Fruit fly (Drosophila melanogaster): ENCODE measurements around the gene CG5762.

The CG5762 gene

DNA sequence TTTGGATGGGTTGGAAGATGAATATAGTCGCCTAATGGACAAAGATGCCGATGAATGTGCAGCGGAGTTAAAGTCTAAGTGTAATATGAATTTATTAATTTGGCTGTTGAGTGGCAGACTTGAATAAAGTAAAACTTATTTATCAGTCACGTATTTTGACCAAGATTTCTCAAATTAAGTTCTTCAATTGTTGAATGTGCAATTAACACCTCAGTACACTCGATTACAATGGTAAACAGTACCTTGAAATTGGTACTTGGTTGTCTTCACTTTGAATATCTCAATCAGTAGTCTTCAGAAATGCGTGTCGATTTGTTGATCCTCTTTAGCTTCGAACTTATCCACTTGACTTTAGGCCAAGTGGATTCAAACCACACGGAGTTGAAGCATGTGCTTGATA, 7.8 kb upstream of the CG5762 start, which contains the start of gene CG13614:
Gene CG13614 (plus strand): TSS at position 301 of the 400 bp plus-strand sequence.
- TF ChIP-seq Mnt (GFP tag; optimal IDR thresholded peaks at IDR 0.05) (no peak), ovo (GFP tag; optimal IDR thresholded peaks at IDR 0.05) (no peak), cic (GFP tag; optimal IDR thresholded peaks at IDR 0.05) (no peak), CG12768 (GFP tag; optimal IDR thresholded peaks at IDR 0.05) (no peak)

DNA sequence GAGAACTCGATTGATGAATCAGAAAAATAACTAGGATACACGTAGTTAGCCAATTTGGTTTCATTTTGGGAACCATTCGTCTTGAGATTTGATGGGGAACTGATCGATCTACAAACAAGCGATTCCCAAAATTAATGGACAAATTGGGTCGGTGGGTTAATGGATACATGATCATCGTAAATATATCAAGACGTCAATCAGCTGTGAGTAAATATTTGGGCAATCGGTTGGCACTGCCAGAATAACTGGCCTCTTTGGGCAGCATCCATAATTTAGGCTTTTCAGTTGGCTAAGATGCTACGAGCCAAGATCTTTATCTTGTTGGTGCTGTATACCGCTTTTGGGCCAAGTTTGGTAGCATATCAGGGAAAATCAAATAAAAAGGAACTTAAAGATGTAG, 6.6 kb upstream of the CG5762 start, which contains the start of the genes CG42812 and CG33341:
Gene CG42812 (minus strand): TSS at position 101 of the 400 bp plus-strand sequence.
Gene CG33341 (plus strand): TSS at position 295 of the 400 bp plus-strand sequence.
- TF ChIP-seq Clk (GFP tag; optimal IDR thresholded peaks at IDR 0.05), result no peak
- TF ChIP-seq Mnt (GFP tag; optimal IDR thresholded peaks at IDR 0.05), result no peak

DNA sequence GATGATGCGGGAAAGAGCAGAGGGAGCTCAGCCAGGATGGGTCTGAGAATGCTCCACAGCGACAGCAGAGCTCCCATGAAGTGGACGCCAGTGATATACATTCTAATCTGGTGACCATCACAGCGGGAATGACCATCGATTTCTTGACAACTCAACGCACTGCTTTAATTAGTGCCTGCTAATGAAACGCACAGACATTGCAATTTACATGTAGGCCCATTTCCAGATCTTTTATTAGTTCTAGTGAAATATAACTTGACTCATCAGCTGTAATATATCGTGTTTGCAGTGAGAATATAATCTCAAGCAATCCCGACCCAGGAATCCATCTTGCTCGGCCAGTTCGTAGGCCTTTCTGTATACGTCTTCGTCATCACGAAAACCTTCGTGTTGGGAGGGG, 5.6 kb upstream of the CG5762 start, which contains the start of gene CG42811:
Gene CG42811 (minus strand): TSS at position 101 of the 400 bp plus-strand sequence.
- no peak for TF ChIP-seq CG14711 (tag; optimal IDR thresholded peaks at IDR 0.05)
- no peak for TF ChIP-seq pad (GFP tag; optimal IDR thresholded peaks at IDR 0.05)
- no peak for TF ChIP-seq cnc (optimal IDR thresholded peaks at IDR 0.05)
- no peak for TF ChIP-seq cic (GFP tag; optimal IDR thresholded peaks at IDR 0.05)
- TF ChIP-seq kay (GFP tag; ENCODE audit: borderline replicate concordance), result no peak

DNA sequence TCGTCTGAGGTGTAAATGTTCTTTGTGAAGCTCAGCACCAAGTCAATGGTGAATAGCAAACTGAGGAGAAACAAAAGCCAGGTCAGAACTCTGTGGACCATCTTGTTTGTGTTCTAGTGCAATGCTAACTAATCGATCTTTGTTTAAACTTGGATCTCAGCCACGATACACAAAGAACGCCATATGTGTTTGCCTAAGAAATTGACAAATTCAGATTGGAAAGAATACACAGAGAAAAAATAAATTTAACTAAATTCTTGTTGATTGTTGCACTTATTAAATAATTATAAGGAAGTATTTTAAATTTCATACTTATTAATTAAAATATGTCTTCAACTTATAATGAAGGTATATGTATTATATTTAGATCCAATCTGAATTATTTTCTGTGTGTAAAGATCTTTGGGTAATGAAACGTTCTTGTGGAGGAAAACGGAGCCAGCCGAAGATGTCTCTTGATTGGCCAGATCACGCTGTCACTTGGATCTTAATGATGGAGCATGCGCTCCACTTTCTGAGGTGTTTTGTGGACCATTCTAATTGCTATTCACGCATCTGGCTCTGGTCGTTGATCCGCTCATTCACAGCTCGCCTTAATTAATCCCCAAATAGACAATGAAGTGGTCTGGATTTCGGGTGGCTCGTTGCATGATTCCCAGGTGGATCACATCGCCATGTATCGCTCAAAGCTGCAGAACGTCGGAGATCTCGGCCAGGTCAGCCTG, 3.6 kb upstream of the CG5762 start, which contains the start of the genes CG17784 and CG13613:
Gene CG17784 (minus strand): TSS at position 101 of the 725 bp plus-strand sequence.
Gene CG13613 (plus strand): TSS at position 675 of the 725 bp plus-strand sequence.
- TF ChIP-seq CG5204 (GFP tag; optimal IDR thresholded peaks at IDR 0.05) (no peak), ovo (GFP tag; optimal IDR thresholded peaks at IDR 0.05) (no peak), kay (GFP tag; ENCODE audit: borderline replicate concordance) (no peak), CG11617 (GFP tag; optimal IDR thresholded peaks at IDR 0.05) (no peak), CG14711 (tag; optimal IDR thresholded peaks at IDR 0.05) (no peak), Clk (GFP tag; optimal IDR thresholded peaks at IDR 0.05) (no peak), cic (GFP tag; optimal IDR thresholded peaks at IDR 0.05) (no peak), Crg-1 (GFP tag; optimal IDR thresholded peaks at IDR 0.05) (no peak), tj (GFP tag; optimal IDR thresholded peaks at IDR 0.05) (no peak), toe (GFP tag; optimal IDR thresholded peaks at IDR 0.05) (no peak), CG12768 (GFP tag; optimal IDR thresholded peaks at IDR 0.05) (no peak), CG33017 (tag; optimal IDR thresholded peaks at IDR 0.05) (no peak), CG1620 (GFP tag; optimal IDR thresholded peaks at IDR 0.05) (no peak), Mnt (GFP tag; optimal IDR thresholded peaks at IDR 0.05) (no peak), cnc (optimal IDR thresholded peaks at IDR 0.05) (no peak), bab1 (GFP tag; optimal IDR thresholded peaks at IDR 0.05) (no peak), pad (GFP tag; optimal IDR thresholded peaks at IDR 0.05) (no peak), CG7045 (GFP tag; optimal IDR thresholded peaks at IDR 0.05) (no peak), Hr96 (GFP tag; optimal IDR thresholded peaks at IDR 0.05) (no peak), CG7101 (tag; optimal IDR thresholded peaks at IDR 0.05) (no peak)

DNA sequence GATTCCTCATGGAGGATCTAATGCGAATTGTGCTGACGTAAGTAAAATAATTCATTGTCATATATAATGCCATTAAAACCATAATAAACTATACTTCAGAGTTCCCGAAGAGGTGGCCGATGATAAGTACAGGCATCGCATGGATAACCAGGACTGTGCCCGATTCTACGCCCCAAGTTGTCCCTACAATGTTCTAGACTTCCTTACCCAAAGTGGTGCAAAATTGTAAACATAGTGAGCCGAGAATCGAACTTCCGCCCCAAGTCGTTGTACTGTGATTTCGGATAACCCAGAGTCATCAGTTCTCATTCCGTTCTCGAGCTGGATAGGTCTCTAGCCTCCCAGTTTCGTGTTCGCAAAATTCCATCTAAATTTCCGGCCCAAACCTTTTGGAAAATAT, 1.4 kb upstream of the CG5762 start, which contains the start of gene CG33340:
Gene CG33340 (plus strand): TSS at position 301 of the 400 bp plus-strand sequence.
- TF ChIP-seq Mnt (GFP tag; optimal IDR thresholded peaks at IDR 0.05) (no peak), kay (GFP tag; ENCODE audit: borderline replicate concordance) (no peak), Hr96 (GFP tag; optimal IDR thresholded peaks at IDR 0.05) (no peak), CG12768 (GFP tag; optimal IDR thresholded peaks at IDR 0.05) (no peak), tj (GFP tag; optimal IDR thresholded peaks at IDR 0.05) (no peak), CG7101 (tag; optimal IDR thresholded peaks at IDR 0.05) (no peak), toe (GFP tag; optimal IDR thresholded peaks at IDR 0.05) (no peak), CG33017 (tag; optimal IDR thresholded peaks at IDR 0.05) (no peak), Clk (GFP tag; optimal IDR thresholded peaks at IDR 0.05) (no peak), CG7045 (GFP tag; optimal IDR thresholded peaks at IDR 0.05) (no peak), Crg-1 (GFP tag; optimal IDR thresholded peaks at IDR 0.05) (no peak), CG1620 (GFP tag; optimal IDR thresholded peaks at IDR 0.05) (no peak)

DNA sequence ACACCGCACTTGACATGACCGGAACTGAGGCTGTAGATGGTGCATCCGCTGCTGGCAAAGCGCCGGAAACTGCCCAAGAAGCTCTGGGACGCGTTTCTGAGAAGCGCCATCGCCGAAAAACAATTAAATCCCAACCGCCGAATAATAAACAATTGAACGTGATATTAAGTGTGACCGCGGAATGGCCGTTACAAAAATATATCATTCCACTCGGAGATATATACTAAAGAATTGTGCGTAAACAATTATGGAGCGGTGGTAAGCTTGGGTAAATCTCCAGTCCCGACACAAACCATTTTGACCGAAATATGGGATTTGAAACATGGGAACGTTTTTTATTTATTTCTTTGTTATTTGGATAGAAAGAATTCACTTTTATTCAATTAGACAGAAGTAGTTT, 1.5 kb downstream of the CG5762 start, which contains the start of gene CG18528:
Gene CG18528 (minus strand): TSS at position 188 of the 400 bp plus-strand sequence.
- no peak for TF ChIP-seq cic (GFP tag; optimal IDR thresholded peaks at IDR 0.05)
- TF ChIP-seq bab1 (GFP tag; optimal IDR thresholded peaks at IDR 0.05), result peak; percentile 53
- TF ChIP-seq CG33017 (tag; optimal IDR thresholded peaks at IDR 0.05), result no peak

DNA sequence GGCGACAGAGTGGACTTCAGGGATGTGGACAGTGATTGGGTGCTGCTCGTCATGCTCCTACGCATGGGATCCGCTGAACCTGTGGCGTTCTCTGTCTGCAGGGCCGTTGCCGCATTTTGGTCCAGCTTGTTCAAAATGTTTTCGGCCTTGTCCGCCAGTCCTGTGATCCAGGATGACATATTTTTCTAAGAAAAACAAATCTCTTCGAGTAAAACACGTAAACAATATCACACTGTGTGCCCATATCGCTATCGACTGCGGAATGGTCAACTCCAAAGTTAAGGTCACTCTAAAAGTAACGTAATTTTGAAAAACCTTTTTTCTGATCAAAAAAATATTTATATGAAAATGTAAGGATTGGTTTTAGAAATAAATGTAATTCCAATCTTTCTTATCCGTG, 3.8 kb downstream of the CG5762 start, which contains the start of gene Golgin84:
Gene Golgin84 (minus strand): TSS at position 241 of the 400 bp plus-strand sequence.
- TF ChIP-seq cnc (optimal IDR thresholded peaks at IDR 0.05), result no peak
- no peak for TF ChIP-seq cic (GFP tag; optimal IDR thresholded peaks at IDR 0.05)
- no peak for TF ChIP-seq CG14711 (tag; optimal IDR thresholded peaks at IDR 0.05)
- no peak for TF ChIP-seq ovo (GFP tag; optimal IDR thresholded peaks at IDR 0.05)
- TF ChIP-seq toe (GFP tag; optimal IDR thresholded peaks at IDR 0.05), result no peak
- TF ChIP-seq CG12768 (GFP tag; optimal IDR thresholded peaks at IDR 0.05), result no peak
- TF ChIP-seq Clk (GFP tag; optimal IDR thresholded peaks at IDR 0.05), result no peak
- TF ChIP-seq bab1 (GFP tag; optimal IDR thresholded peaks at IDR 0.05), result no peak
- TF ChIP-seq CG1620 (GFP tag; optimal IDR thresholded peaks at IDR 0.05), result no peak

Data from whole organism, adult.